Fruit fly (Drosophila melanogaster): ENCODE data around the gene CG13693.

CG13693 gene

dm6 chr2L:221939-222489 is 10.3 kb upstream of the CG13693 start (continued):
- no peak for TF ChIP-seq CG9727 (GFP tag; optimal IDR thresholded peaks at IDR 0.05)
- TF ChIP-seq D19B (GFP tag; optimal IDR thresholded peaks at IDR 0.05) = no peak
- no peak for TF ChIP-seq CoRest (tag; optimal IDR thresholded peaks at IDR 0.05)
- no peak for TF ChIP-seq CG10462 (GFP tag; optimal IDR thresholded peaks at IDR 0.05)
- no peak for TF ChIP-seq MBD-R2 (GFP tag; IDR thresholded peaks at IDR 0.05)
- TF ChIP-seq CG33213 (GFP tag; optimal IDR thresholded peaks at IDR 0.05) = no peak
- TF ChIP-seq Med (GFP tag) = peak; percentile 82
- TF ChIP-seq stwl (tag; optimal IDR thresholded peaks at IDR 0.05) = no peak
- no peak for TF ChIP-seq prd (optimal IDR thresholded peaks at IDR 0.05)
- no peak for TF ChIP-seq prd (GFP tag; IDR thresholded peaks at IDR 0.05)
- TF ChIP-seq CG5245 (GFP tag; optimal IDR thresholded peaks at IDR 0.05) = no peak
- no peak for TF ChIP-seq Meics (GFP tag; optimal IDR thresholded peaks at IDR 0.05)
- peak; percentile 25 for TF ChIP-seq chm (GFP tag; IDR thresholded peaks at IDR 0.05)
- TF ChIP-seq CG10431 (GFP tag; optimal IDR thresholded peaks at IDR 0.05) = no peak
- peak; percentile 39; the same call in 1 of the 2 replicates for TF ChIP-seq CG1024 (GFP tag; IDR thresholded peaks at IDR 0.05)
- no peak for TF ChIP-seq gcm2 (GFP tag; optimal IDR thresholded peaks at IDR 0.05)
- TF ChIP-seq twi (tag; optimal IDR thresholded peaks at IDR 0.05) = no peak
- TF ChIP-seq yki (optimal IDR thresholded peaks at IDR 0.05) = peak; percentile 88
- TF ChIP-seq Doc2 (GFP tag; IDR thresholded peaks at IDR 0.05) = no peak
- peak; percentile 64; the same call in 1 of the 2 replicates for TF ChIP-seq sna (GFP tag; IDR thresholded peaks at IDR 0.05; ENCODE audit: partially characterized antibody)
- TF ChIP-seq eyg (GFP tag; optimal IDR thresholded peaks at IDR 0.05) = peak; percentile 4
- no peak for TF ChIP-seq pb (GFP tag; optimal IDR thresholded peaks at IDR 0.05)
- TF ChIP-seq tna (GFP tag; IDR thresholded peaks at IDR 0.05; ENCODE audit: partially characterized antibody) = no peak
- TF ChIP-seq lilli (GFP tag; optimal IDR thresholded peaks at IDR 0.05) = no peak
- no peak for TF ChIP-seq CG10274 (GFP tag; optimal IDR thresholded peaks at IDR 0.05)
- no peak for TF ChIP-seq HHEX (GFP tag; optimal IDR thresholded peaks at IDR 0.05)
- TF ChIP-seq CG3407 (GFP tag; optimal IDR thresholded peaks at IDR 0.05) = no peak
- no peak for TF ChIP-seq CG4820 (GFP tag; optimal IDR thresholded peaks at IDR 0.05)
- no peak for TF ChIP-seq NFAT (GFP tag; IDR thresholded peaks at IDR 0.05)
- no peak for TF ChIP-seq CG7357 (GFP tag; IDR thresholded peaks at IDR 0.05)
- TF ChIP-seq CG18011 (GFP tag; optimal IDR thresholded peaks at IDR 0.05) = no peak
- no peak for TF ChIP-seq CG43689 (GFP tag; IDR thresholded peaks at IDR 0.05)
- TF ChIP-seq D (optimal IDR thresholded peaks at IDR 0.05) = peak; percentile 34
- TF ChIP-seq D (GFP tag; optimal IDR thresholded peaks at IDR 0.05) = no peak
- TF ChIP-seq CG1647 (GFP tag; optimal IDR thresholded peaks at IDR 0.05) = no peak
- no peak for TF ChIP-seq amos (GFP tag; IDR thresholded peaks at IDR 0.05; ENCODE audit: partially characterized antibody)
- TF ChIP-seq CG10147 (GFP tag; optimal IDR thresholded peaks at IDR 0.05) = no peak
- TF ChIP-seq CG13775 (GFP tag; optimal IDR thresholded peaks at IDR 0.05) = no peak
- no peak for TF ChIP-seq CG12071 (GFP tag; optimal IDR thresholded peaks at IDR 0.05)
- TF ChIP-seq abd-A (tag; optimal IDR thresholded peaks at IDR 0.05) = peak; percentile 93
- TF ChIP-seq CG14860 (GFP tag; IDR thresholded peaks at IDR 0.05; ENCODE audit: partially characterized antibody) = no peak
- no peak for TF ChIP-seq CG10654 (GFP tag; optimal IDR thresholded peaks at IDR 0.05)
- TF ChIP-seq Dll (GFP tag; IDR thresholded peaks at IDR 0.05; ENCODE audit: partially characterized antibody) = peak; percentile 54; the same call in 1 of the 4 replicates
- no peak for TF ChIP-seq CG10959 (GFP tag; IDR thresholded peaks at IDR 0.05)
- no peak for TF ChIP-seq Dip2 (GFP tag; IDR thresholded peaks at IDR 0.05)
- TF ChIP-seq Deaf1 (tag; optimal IDR thresholded peaks at IDR 0.05) = peak; percentile 82
- TF ChIP-seq CG30020 (tag; optimal IDR thresholded peaks at IDR 0.05) = no peak
- TF ChIP-seq gt (GFP tag; IDR thresholded peaks at IDR 0.05) = no peak
- TF ChIP-seq CG31365 (tag; optimal IDR thresholded peaks at IDR 0.05) = no peak
- TF ChIP-seq Antp (GFP tag; optimal IDR thresholded peaks at IDR 0.05) = no peak
- no peak for TF ChIP-seq CG4328 (GFP tag; optimal IDR thresholded peaks at IDR 0.05)
- TF ChIP-seq CG7786 (GFP tag; optimal IDR thresholded peaks at IDR 0.05) = no peak

All from whole organism, embryonic.